Worm (Caenorhabditis elegans) whole organism, L2 larva: ENCODE measurements around the gene sru-18.

Experiments used
- aly-2 ChIP-seq: fragments of 150-350 bp; optimal IDR thresholded peaks from 2 replicates; lab custom pipeline; 2014; ENCODE audit warnings: missing biosample characterization, missing genetic modification characterization
- ama-1 ChIP-seq: fragments of 150-350 bp; optimal IDR thresholded peaks from 2 replicates; lab custom pipeline; 2018; ENCODE audit warnings: inconsistent platforms
- lsy-2 ChIP-seq, 2 experiments: fragments of 150-350 bp in 1 of 2; sonication (generic microtip) in 1 of 2; optimal IDR thresholded peaks; 2 replicates each; lab custom pipeline; 2014 to 2017; ENCODE audit warnings: missing biosample characterization in 2 of 2, missing genetic modification characterization in 2 of 2
- mab-5 ChIP-seq: fragments of 150-350 bp; optimal IDR thresholded peaks from 2 replicates; lab custom pipeline; 2014; ENCODE audit warnings: missing biosample characterization, missing genetic modification characterization
- nhr-12 ChIP-seq: fragments of 150-350 bp; optimal IDR thresholded peaks from 2 replicates; lab custom pipeline; 2014; ENCODE audit warnings: missing biosample characterization, missing genetic modification characterization
- nhr-237 ChIP-seq: fragments of 150-350 bp; optimal IDR thresholded peaks from 2 replicates; lab custom pipeline; 2014; ENCODE audit warnings: missing biosample characterization, missing genetic modification characterization
- skn-1 ChIP-seq: sonication (generic microtip); optimal IDR thresholded peaks from 2 replicates; lab custom pipeline; 2017; ENCODE audit warnings: missing biosample characterization, missing genetic modification characterization
- unc-39 ChIP-seq: fragments of 150-350 bp; optimal IDR thresholded peaks from 2 replicates; lab custom pipeline; 2014; ENCODE audit warnings: missing biosample characterization, missing genetic modification characterization
- unc-62 ChIP-seq: fragments of 150-350 bp; optimal IDR thresholded peaks from 2 replicates; lab custom pipeline; 2014; ENCODE audit warnings: missing biosample characterization, missing genetic modification reagents, missing genetic modification characterization

DNA sequence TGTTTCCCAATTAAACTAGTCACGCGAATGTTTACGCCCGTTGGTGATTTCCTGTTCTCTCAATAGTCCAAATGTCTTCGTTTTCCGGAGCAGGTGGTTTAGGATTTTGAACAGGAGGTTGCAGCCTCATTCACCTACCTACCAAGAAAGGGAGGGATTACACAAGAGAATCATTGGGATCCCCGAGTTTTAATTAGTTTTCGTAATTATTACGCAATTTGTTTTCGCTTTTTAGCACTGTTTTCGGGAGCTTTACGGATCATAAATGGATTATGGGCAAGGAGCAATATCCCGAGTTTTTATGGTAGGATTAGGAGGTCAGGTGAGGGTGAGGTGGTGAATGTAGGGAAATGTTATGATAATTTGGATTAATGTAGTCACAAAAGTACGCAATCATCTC is 43.8 kb downstream of the sru-18 start:
- TF ChIP-seq nhr-237 (tag; lab: Kevin White, UChicago), result no peak
- no peak for TF ChIP-seq ama-1
- TF ChIP-seq nhr-12 (tag; lab: Kevin White, UChicago), result no peak
- TF ChIP-seq mab-5 (tag; lab: Kevin White, UChicago), result no peak
- TF ChIP-seq aly-2 (tag; lab: Kevin White, UChicago), result no peak
- TF ChIP-seq lsy-2 (tag; optimal IDR thresholded peaks at IDR 0.05; lab: Kevin White, UChicago), result no peak
- no peak for TF ChIP-seq unc-39 (tag; lab: Kevin White, UChicago)
- TF ChIP-seq skn-1 (tag; lab: Kevin White, UChicago), result no peak
- no peak for TF ChIP-seq unc-62 (GFP tag; lab: Kevin White, UChicago)
